Worm (Caenorhabditis elegans) whole organism, L4 larva: Measurements from ENCODE around the gene cpr-9.

Experiments
- F10B5.3 ChIP-seq: sonication (generic microtip); optimal IDR thresholded peaks from 2 replicates; lab custom pipeline; 2016; ENCODE audit warnings: mild to moderate bottlenecking, missing genetic modification characterization, missing compliant biosample characterization
- F49E8.2 ChIP-seq: sonication (generic microtip); optimal IDR thresholded peaks from 2 replicates; lab custom pipeline; 2016; ENCODE audit warnings: missing compliant biosample characterization, mild to moderate bottlenecking, missing genetic modification characterization, borderline replicate concordance
- R02D3.7 ChIP-seq: fragments of 150-350 bp; sonication (generic microtip); optimal IDR thresholded peaks from 3 replicates; lab custom pipeline; 2014; ENCODE audit warnings: missing biosample characterization, missing genetic modification characterization
- T20F7.1 ChIP-seq: fragments of 200-800 bp; sonication (Bioruptor generic); optimal IDR thresholded peaks from 2 replicates; lab custom pipeline; 2018; ENCODE audit warnings: mild to moderate bottlenecking, missing genetic modification characterization, missing compliant biosample characterization
- Y48G9A.11 ChIP-seq: fragments of 200-800 bp; sonication (Bioruptor generic); IDR thresholded peaks from 2 replicates; pipeline ENCODE4 v1.3.6; 2022; ENCODE audit warnings: missing genetic modification reagents, missing genetic modification characterization, missing compliant biosample characterization
- Y5F2A.4 ChIP-seq: fragments of 200-800 bp; sonication (Bioruptor generic); optimal IDR thresholded peaks from 2 replicates; lab custom pipeline; 2018; ENCODE audit warnings: mild to moderate bottlenecking, missing genetic modification characterization, missing compliant biosample characterization
- ZK546.5 ChIP-seq, 2 experiments: sonication (generic microtip); optimal IDR thresholded peaks; 2 replicates each; lab custom pipeline; 2017; ENCODE audit warnings: missing biosample characterization in 2 of 2, missing genetic modification characterization in 2 of 2
- aha-1 ChIP-seq: fragments of 150-350 bp; peaks from one replicate; lab custom pipeline; 2014; ENCODE audit warnings: missing biosample characterization, missing genetic modification characterization
- aly-2 ChIP-seq: sonication (generic microtip); optimal IDR thresholded peaks from 2 replicates; lab custom pipeline; 2018; ENCODE audit warnings: missing biosample characterization, missing genetic modification characterization
- arid-1 ChIP-seq: fragments of 200-800 bp; sonication (Bioruptor generic); conservative IDR thresholded peaks from 2 replicates; pipeline ENCODE4 v1.3.6; 2022; ENCODE audit warnings: missing genetic modification reagents, missing genetic modification characterization, missing compliant biosample characterization
- attf-4 ChIP-seq: sonication (generic microtip); optimal IDR thresholded peaks from 3 replicates; lab custom pipeline; 2017; ENCODE audit warnings: missing biosample characterization, missing genetic modification characterization
- ceh-44 ChIP-seq: fragments of 200-800 bp; sonication (Bioruptor generic); IDR thresholded peaks from 2 replicates; pipeline ENCODE4 v1.3.6; 2022; ENCODE audit warnings: missing genetic modification reagents, missing genetic modification characterization, missing compliant biosample characterization
- ceh-62 ChIP-seq: sonication (generic microtip); optimal IDR thresholded peaks from 2 replicates; lab custom pipeline; 2017; ENCODE audit warnings: missing biosample characterization, missing genetic modification characterization
- ceh-82 ChIP-seq: sonication (generic microtip); optimal IDR thresholded peaks from 2 replicates; lab custom pipeline; 2017; ENCODE audit warnings: missing biosample characterization, missing genetic modification characterization
- ces-1 ChIP-seq: fragments of 150-350 bp; sonication (generic microtip); optimal IDR thresholded peaks from 4 replicates; lab custom pipeline; 2014; ENCODE audit warnings: missing biosample characterization, missing genetic modification reagents, missing genetic modification characterization
- ctbp-1 ChIP-seq: fragments of 200-800 bp; sonication (Bioruptor generic); IDR thresholded peaks from 2 replicates; pipeline ENCODE4 v1.3.6; 2022; ENCODE audit warnings: missing genetic modification reagents, missing genetic modification characterization, missing compliant biosample characterization
- duxl-1 ChIP-seq: sonication (generic microtip); optimal IDR thresholded peaks from 2 replicates; lab custom pipeline; 2016; ENCODE audit warnings: mild to moderate bottlenecking, missing genetic modification characterization, moderate library complexity, missing compliant biosample characterization; ENCODE audit not compliant: poor library complexity
- dve-1 ChIP-seq: sonication (generic microtip); optimal IDR thresholded peaks from 2 replicates; lab custom pipeline; 2017; ENCODE audit warnings: antibody characterized with exemption, mild to moderate bottlenecking, missing genetic modification characterization, missing compliant biosample characterization; ENCODE audit not compliant: insufficient read depth
- egl-27 ChIP-seq: sonication (generic microtip); optimal IDR thresholded peaks from 3 replicates; lab custom pipeline; 2017; ENCODE audit warnings: missing biosample characterization, missing genetic modification reagents, missing genetic modification characterization
- egl-43 ChIP-seq: fragments of 200-800 bp; sonication (Bioruptor generic); IDR thresholded peaks from 2 replicates; pipeline ENCODE4 v1.3.6; 2022; ENCODE audit warnings: missing genetic modification reagents, missing genetic modification characterization, missing compliant biosample characterization
- fos-1 ChIP-seq: fragments of 150-350 bp; optimal IDR thresholded peaks from 2 replicates; lab custom pipeline; 2014; ENCODE audit warnings: missing biosample characterization, missing genetic modification characterization
- hmg-1.1 ChIP-seq: fragments of 200-800 bp; sonication (Bioruptor generic); IDR thresholded peaks from 2 replicates; pipeline ENCODE4 v1.3.6; 2022; ENCODE audit warnings: missing genetic modification reagents, missing genetic modification characterization, missing compliant biosample characterization
- jun-1 ChIP-seq: fragments of 150-350 bp; optimal IDR thresholded peaks from 2 replicates; lab custom pipeline; 2014; ENCODE audit warnings: missing biosample characterization, missing genetic modification reagents, missing genetic modification characterization
- lim-7 ChIP-seq: fragments of 200-800 bp; sonication (Bioruptor generic); IDR thresholded peaks from 2 replicates; pipeline ENCODE4 v1.3.6; 2022; ENCODE audit warnings: missing genetic modification characterization, missing compliant biosample characterization
- lin-15B ChIP-seq: fragments of 150-350 bp; sonication (generic microtip); optimal IDR thresholded peaks from 3 replicates; lab custom pipeline; 2014; ENCODE audit warnings: missing biosample characterization, missing genetic modification characterization
- lir-3 ChIP-seq: sonication (generic microtip); optimal IDR thresholded peaks from 2 replicates; lab custom pipeline; 2016; ENCODE audit warnings: mild to moderate bottlenecking, missing genetic modification characterization, missing compliant biosample characterization
- mdt-29 ChIP-seq: fragments of 200-800 bp; sonication (Bioruptor generic); IDR thresholded peaks from 2 replicates; pipeline ENCODE4 v1.3.6; 2022; ENCODE audit warnings: missing genetic modification reagents, missing genetic modification characterization, missing compliant biosample characterization
- mes-2 ChIP-seq: sonication (generic microtip); optimal IDR thresholded peaks from 2 replicates; lab custom pipeline; 2016; ENCODE audit warnings: missing genotype, mild to moderate bottlenecking, missing genetic modification characterization, missing compliant biosample characterization; ENCODE audit not compliant: poor library complexity, severe bottlenecking
- mxl-2 ChIP-seq: fragments of 200-800 bp; sonication (Bioruptor generic); conservative IDR thresholded peaks from 2 replicates; pipeline ENCODE4 v1.3.6; 2022; ENCODE audit warnings: missing genetic modification reagents, missing genetic modification characterization, missing compliant biosample characterization
- mxl-3 ChIP-seq: fragments of 200-800 bp; sonication (Bioruptor generic); optimal IDR thresholded peaks from 2 replicates; lab custom pipeline; 2018; ENCODE audit warnings: mild to moderate bottlenecking, missing genetic modification characterization, missing compliant biosample characterization
- nhr-11 ChIP-seq: fragments of 150-350 bp; optimal IDR thresholded peaks from 2 replicates; lab custom pipeline; 2014; ENCODE audit warnings: missing biosample characterization, missing genetic modification characterization
- nhr-237 ChIP-seq: sonication (generic microtip); optimal IDR thresholded peaks from 2 replicates; lab custom pipeline; 2017; ENCODE audit warnings: missing biosample characterization, missing genetic modification characterization
- nhr-25 ChIP-seq: sonication (generic microtip); optimal IDR thresholded peaks from 2 replicates; lab custom pipeline; 2017; ENCODE audit warnings: missing genetic modification characterization, mild to moderate bottlenecking, missing compliant biosample characterization, antibody characterized with exemption, moderate library complexity, borderline replicate concordance; ENCODE audit not compliant: insufficient read depth
- nhr-41 ChIP-seq: fragments of 200-800 bp; sonication (Bioruptor generic); IDR thresholded peaks from 2 replicates; pipeline ENCODE4 v1.3.6; 2022; ENCODE audit warnings: missing genetic modification reagents, missing genetic modification characterization, missing compliant biosample characterization
- nhr-48 ChIP-seq: sonication (generic microtip); optimal IDR thresholded peaks from 2 replicates; lab custom pipeline; 2016; ENCODE audit warnings: mild to moderate bottlenecking, missing genetic modification characterization, missing compliant biosample characterization
- nhr-6 ChIP-seq: fragments of 150-350 bp; optimal IDR thresholded peaks from 2 replicates; lab custom pipeline; 2014; ENCODE audit warnings: missing biosample characterization, missing genetic modification characterization
- nhr-76 ChIP-seq: fragments of 150-350 bp; optimal IDR thresholded peaks from 2 replicates; lab custom pipeline; 2014; ENCODE audit warnings: missing biosample characterization, missing genetic modification characterization
- nhr-77 ChIP-seq: fragments of 150-350 bp; optimal IDR thresholded peaks from 2 replicates; lab custom pipeline; 2014; ENCODE audit warnings: missing biosample characterization, missing genetic modification characterization
- pha-4 ChIP-seq, 2 experiments: fragments of 150-350 bp in 1 of 2; fragments of 200-800 bp in 1 of 2; sonication (Bioruptor generic) in 1 of 2; IDR thresholded peaks in 1 of 2; optimal IDR thresholded peaks in 1 of 2; 2 replicates each; pipeline versions ENCODE4 v1.3.6 to Lab custom; 2014 to 2022; ENCODE audit warnings: missing genetic modification characterization in 2 of 2, missing genetic modification reagents in 2 of 2, missing biosample characterization in 1 of 2, missing compliant biosample characterization in 1 of 2
- pqm-1 ChIP-seq: sonication (generic microtip); optimal IDR thresholded peaks from 2 replicates; lab custom pipeline; 2017; ENCODE audit warnings: missing biosample characterization, missing genetic modification characterization
- saeg-2 ChIP-seq: fragments of 200-800 bp; sonication (Bioruptor generic); IDR thresholded peaks from 2 replicates; pipeline ENCODE4 v1.3.6; 2022; ENCODE audit warnings: missing genetic modification reagents, missing genetic modification characterization, missing compliant biosample characterization
- sdz-12 ChIP-seq: fragments of 200-800 bp; sonication (Bioruptor generic); optimal IDR thresholded peaks from 2 replicates; lab custom pipeline; 2018; ENCODE audit warnings: mild to moderate bottlenecking, missing genetic modification characterization, missing compliant biosample characterization
- set-16 ChIP-seq: fragments of 200-800 bp; sonication (Bioruptor generic); IDR thresholded peaks from 2 replicates; pipeline ENCODE4 v1.3.6; 2022; ENCODE audit warnings: missing genetic modification reagents, missing genetic modification characterization, missing compliant biosample characterization
- snpc-1.2 ChIP-seq: fragments of 200-800 bp; sonication (Bioruptor generic); IDR thresholded peaks from 2 replicates; pipeline ENCODE4 v1.3.6; 2022; ENCODE audit warnings: missing genetic modification reagents, missing genetic modification characterization, missing compliant biosample characterization
- snpc-4 ChIP-seq: fragments of 150-350 bp; optimal IDR thresholded peaks from 2 replicates; lab custom pipeline; 2014; ENCODE audit warnings: missing biosample characterization, missing genetic modification characterization
- spr-3 ChIP-seq: fragments of 200-800 bp; sonication (Bioruptor generic); optimal IDR thresholded peaks from 2 replicates; lab custom pipeline; 2018; ENCODE audit warnings: mild to moderate bottlenecking, missing genetic modification characterization, missing compliant biosample characterization
- unc-62 ChIP-seq, 3 experiments: fragments of 150-350 bp in 1 of 3; sonication (generic microtip); optimal IDR thresholded peaks in 2 of 3; peaks in 1 of 3; 1 replicate in 1 of 3; 2 replicates in 2 of 3; lab custom pipeline; 2014 to 2017; ENCODE audit warnings: missing biosample characterization in 3 of 3, missing genetic modification characterization in 3 of 3, missing genetic modification reagents in 3 of 3, missing genotype in 1 of 3
- vab-7 ChIP-seq: fragments of 200-800 bp; sonication (Bioruptor generic); IDR thresholded peaks from 2 replicates; pipeline ENCODE4 v1.3.6; 2022; ENCODE audit warnings: missing genetic modification reagents, missing genetic modification characterization, missing compliant biosample characterization
- ztf-11 ChIP-seq: fragments of 150-350 bp; optimal IDR thresholded peaks from 2 replicates; lab custom pipeline; 2014; ENCODE audit warnings: missing biosample characterization, missing genetic modification characterization
- ztf-7 ChIP-seq: fragments of 150-350 bp; optimal IDR thresholded peaks from 2 replicates; lab custom pipeline; 2014; ENCODE audit warnings: missing biosample characterization, missing genetic modification characterization

The cpr-9 gene

ce11 chrV:11986078-11986869 lies 16.6 kb upstream of the cpr-9 start (continued):
- TF ChIP-seq nhr-237 (no peak), lir-3 (tag; lab: Kevin White, UChicago) (no peak), jun-1 (tag; lab: Kevin White, UChicago) (no peak), mdt-29 (no peak), duxl-1 (no peak), F49E8.2 (no peak), ceh-62 (tag; lab: Kevin White, UChicago) (no peak), ctbp-1 (GFP tag; lab: Robert Waterston, UW) (no peak), ceh-82 (tag; lab: Kevin White, UChicago) (no peak), set-16 (no peak), nhr-6 (tag; lab: Kevin White, UChicago) (peak; percentile 65), snpc-1.2 (GFP tag; lab: Robert Waterston, UW) (no peak), attf-4 (tag; lab: Kevin White, UChicago) (no peak), egl-43 (GFP tag; lab: Robert Waterston, UW) (no peak), mxl-3 (GFP tag; lab: Kevin White, UChicago) (no peak), mes-2 (tag; lab: Kevin White, UChicago) (no peak), sdz-12 (GFP tag; lab: Kevin White, UChicago) (no peak), Y5F2A.4 (GFP tag; lab: Kevin White, UChicago) (no peak), nhr-11 (tag; lab: Kevin White, UChicago) (no peak), nhr-25 (no peak), saeg-2 (GFP tag; lab: Robert Waterston, UW) (no peak), pqm-1 (tag; lab: Kevin White, UChicago) (peak; percentile 61), spr-3 (GFP tag; lab: Kevin White, UChicago) (no peak), snpc-4 (no peak), lim-7 (no peak), aha-1 (tag; lab: Kevin White, UChicago) (peak; percentile 3), ztf-7 (no peak), ces-1 (peak; percentile 62), F10B5.3 (tag; lab: Kevin White, UChicago) (no peak), R02D3.7 (tag; lab: Kevin White, UChicago) (no peak), lin-15B (tag; lab: Kevin White, UChicago) (no peak), unc-62 (GFP tag; optimal IDR thresholded peaks at IDR 0.05 in 1 of 2; lab: Kevin White, UChicago) (no peak), unc-62 (tag; optimal IDR thresholded peaks at IDR 0.05; lab: Kevin White, UChicago) (no peak), ZK546.5 (tag; optimal IDR thresholded peaks at IDR 0.05; lab: Kevin White, UChicago) (no peak), Y48G9A.11 (GFP tag; lab: Robert Waterston, UW) (no peak), fos-1 (no peak), nhr-76 (no peak), nhr-48 (tag; lab: Kevin White, UChicago) (no peak), nhr-41 (GFP tag; lab: Robert Waterston, UW) (no peak), T20F7.1 (GFP tag; lab: Kevin White, UChicago) (no peak), ztf-11 (no peak), hmg-1.1 (GFP tag; lab: Robert Waterston, UW) (no peak), vab-7 (GFP tag; lab: Robert Waterston, UW) (no peak), dve-1 (tag; lab: Kevin White, UChicago) (no peak), pha-4 (GFP tag; IDR thresholded peaks at IDR 0.05; lab: Robert Waterston, UW) (no peak), pha-4 (tag; optimal IDR thresholded peaks at IDR 0.05; lab: Kevin White, UChicago) (no peak), nhr-77 (tag; lab: Kevin White, UChicago) (no peak), arid-1 (no peak), ceh-44 (GFP tag; lab: Robert Waterston, UW) (no peak), aly-2 (no peak), egl-27 (tag; lab: Kevin White, UChicago) (no peak), mxl-2 (GFP tag; lab: Robert Waterston, UW) (no peak)
